Fruit fly (Drosophila melanogaster) whole organism, embryonic: ENCODE data around the gene mRpS14.

Source experiments
- CG17829 ChIP-seq: fragments of 200-800 bp; optimal IDR thresholded peaks from 2 replicates; lab custom pipeline; 2019; ENCODE audit warnings: missing biosample characterization, mild to moderate bottlenecking, missing genetic modification characterization, moderate library complexity
- CG6254 ChIP-seq: fragments of 200-800 bp; sonication (Bioruptor generic); optimal IDR thresholded peaks from 3 replicates; lab custom pipeline; 2017; ENCODE audit warnings: mild to moderate bottlenecking, missing biosample characterization, missing genetic modification reagents, missing genetic modification characterization
- Dfd ChIP-seq, 2 experiments: fragments of >200 bp; optimal IDR thresholded peaks; 2 replicates each; lab custom pipeline; 2017; ENCODE audit warnings: missing biosample characterization in 2 of 2, missing genetic modification characterization in 2 of 2
- ash1 ChIP-seq: fragments of 200-800 bp; sonication (Bioruptor generic); optimal IDR thresholded peaks from 2 replicates; lab custom pipeline; 2018; ENCODE audit warnings: missing biosample characterization, mild to moderate bottlenecking, missing genetic modification characterization
- hbn ChIP-seq: fragments of 200-800 bp; sonication (Bioruptor generic); IDR thresholded peaks from 2 replicates; pipeline ENCODE4 v1.3.6; 2022; ENCODE audit warnings: missing biosample characterization, missing genetic modification characterization; ENCODE audit not compliant: partially characterized antibody
- psq ChIP-seq: fragments of 200-800 bp; sonication (Bioruptor generic); optimal IDR thresholded peaks from 2 replicates; lab custom pipeline; 2017; ENCODE audit warnings: missing biosample characterization, missing genetic modification characterization

DNA sequence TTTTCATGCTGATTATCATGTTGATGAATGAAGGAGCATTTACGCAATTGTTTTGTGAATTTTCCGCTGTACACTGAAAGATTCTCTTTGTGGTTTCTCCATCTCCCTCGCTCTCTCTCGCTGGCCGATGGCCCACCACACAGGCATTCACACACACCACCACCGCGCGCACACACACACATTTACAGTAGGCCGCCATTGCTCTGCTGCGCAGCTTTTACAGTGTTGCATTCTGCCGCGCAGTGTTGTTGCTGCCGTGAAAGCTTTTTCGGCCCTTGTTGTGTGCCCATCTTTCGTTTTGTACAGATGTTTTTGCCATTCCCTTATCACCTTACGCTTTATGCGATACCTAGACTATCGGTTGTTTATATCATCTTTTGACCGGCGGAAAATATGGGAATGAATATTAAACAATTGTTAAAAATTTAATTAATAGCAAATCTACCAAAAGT, 16.8 kb upstream of the mRpS14 start:
- TF ChIP-seq CG17829 (tag; lab: Kevin White, UChicago) (peak; percentile 15), hbn (peak; percentile 82), Dfd (GFP tag; optimal IDR thresholded peaks at IDR 0.05; lab: Kevin White, UChicago) (no peak), psq (GFP tag; lab: Kevin White, UChicago) (peak; percentile 80), CG6254 (no peak), ash1 (GFP tag; lab: Kevin White, UChicago) (peak; percentile 28)
